Comparison of ENCODE assay signal across 4 fruit fly cellular contexts in the genomic region with DNA sequence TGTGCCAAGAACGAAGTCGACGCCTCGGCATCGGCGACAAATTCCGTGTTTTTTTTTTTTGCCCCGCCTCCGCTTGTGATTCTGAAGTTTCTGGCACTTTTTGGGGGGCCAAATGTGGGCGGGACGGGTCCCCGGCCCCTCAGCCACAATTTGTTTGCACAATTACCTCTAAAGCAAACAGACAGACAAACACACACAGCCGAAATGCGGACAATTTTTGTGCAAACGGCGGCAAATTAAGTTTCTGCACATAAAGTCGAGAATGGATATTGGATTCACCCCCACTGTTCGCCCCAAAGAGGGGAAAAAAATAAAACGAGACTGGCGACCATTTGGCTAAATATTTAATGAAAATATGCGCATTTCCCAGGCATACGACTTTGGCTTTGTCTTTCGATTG.
A peak's percentile ranks its signal among the peaks of the same experiment; 100 is the strongest.
TF ChIP-seq lines count a peak whose summit lies in the region.

No protein-coding gene starts in this region.

- TF ChIP-seq CTCF in whole organism, embryonic (GFP tag; optimal IDR thresholded peaks at IDR 0.05; lab: Kevin White, UChicago), result no peak

TF ChIP-seq in whole organism, adult, 20 proteins besides CTCF, POLR2A, EP300 and RAD21:
- TF ChIP-seq cic (GFP tag; optimal IDR thresholded peaks at IDR 0.05; lab: Kevin White, UChicago) (no peak), CG7045 (GFP tag; optimal IDR thresholded peaks at IDR 0.05; lab: Kevin White, UChicago) (no peak), tj (GFP tag; optimal IDR thresholded peaks at IDR 0.05; lab: Kevin White, UChicago) (peak; percentile 78)

TF ChIP-seq in whole organism, embryonic, 481 proteins besides CTCF, POLR2A, EP300 and RAD21:
- 0 out of 2 replicates have a peak, but pooled peaks have one; percentile 6 for TF ChIP-seq crol (GFP tag; IDR thresholded peaks at IDR 0.05; lab: Robert Waterston, UW)
- TF ChIP-seq lab (GFP tag; optimal IDR thresholded peaks at IDR 0.05; lab: Kevin White, UChicago), result peak; percentile 14
- peak; percentile 64 for TF ChIP-seq sr (GFP tag; IDR thresholded peaks at IDR 0.05; lab: Robert Waterston, UW)
- TF ChIP-seq Ets65A (GFP tag; lab: Kevin White, UChicago), result peak; percentile 56
- peak; percentile 69 for TF ChIP-seq Med (GFP tag; lab: Kevin White, UChicago)
- peak; percentile 31 for TF ChIP-seq sd (tag; optimal IDR thresholded peaks at IDR 0.05; lab: Kevin White, UChicago)
- TF ChIP-seq CG17802 (tag; optimal IDR thresholded peaks at IDR 0.05; lab: Kevin White, UChicago), result no peak
- no peak for TF ChIP-seq lbe (GFP tag; optimal IDR thresholded peaks at IDR 0.05; lab: Kevin White, UChicago)
- TF ChIP-seq CG2199 (GFP tag; IDR thresholded peaks at IDR 0.05; lab: Robert Waterston, UW), result peak; percentile 71; the same call in 1 of the 3 replicates
- TF ChIP-seq Rfx (GFP tag; IDR thresholded peaks at IDR 0.05; lab: Robert Waterston, UW), result 0 out of 2 replicates have a peak, but pooled peaks have one; percentile 11
- TF ChIP-seq cato (GFP tag; optimal IDR thresholded peaks at IDR 0.05; lab: Kevin White, UChicago; ENCODE audit: borderline replicate concordance), result no peak
- 0 out of 3 replicates have a peak, but pooled peaks have one; percentile 26 for TF ChIP-seq zfh1 (GFP tag; IDR thresholded peaks at IDR 0.05; lab: Robert Waterston, UW)
- TF ChIP-seq ci (GFP tag; IDR thresholded peaks at IDR 0.05; lab: Robert Waterston, UW), result 0 out of 3 replicates have a peak, but pooled peaks have one; percentile 25
- peak; percentile 3 for TF ChIP-seq abd-A (tag; optimal IDR thresholded peaks at IDR 0.05; lab: Kevin White, UChicago)
- TF ChIP-seq HHEX (GFP tag; optimal IDR thresholded peaks at IDR 0.05; lab: Kevin White, UChicago), result peak; percentile 1

TF ChIP-seq in whole organism, prepupa, 60 proteins besides CTCF, POLR2A, EP300 and RAD21:
- TF ChIP-seq topi (GFP tag; optimal IDR thresholded peaks at IDR 0.05; lab: Kevin White, UChicago), result no peak
- TF ChIP-seq lz (GFP tag; optimal IDR thresholded peaks at IDR 0.05; lab: Kevin White, UChicago), result no peak
- TF ChIP-seq fkh (GFP tag; optimal IDR thresholded peaks at IDR 0.05; lab: Kevin White, UChicago), result peak; percentile 66
- TF ChIP-seq Ets21C (GFP tag; optimal IDR thresholded peaks at IDR 0.05; lab: Kevin White, UChicago), result no peak
- no peak for TF ChIP-seq svp (GFP tag; lab: Kevin White, UChicago)
- TF ChIP-seq CG16779 (tag; optimal IDR thresholded peaks at IDR 0.05; lab: Kevin White, UChicago), result no peak
- TF ChIP-seq Met (GFP tag; optimal IDR thresholded peaks at IDR 0.05; lab: Kevin White, UChicago), result no peak
- 0 out of 3 replicates have a peak, but pooled peaks have one; percentile 32 for TF ChIP-seq CG6163 (GFP tag; IDR thresholded peaks at IDR 0.05; lab: Robert Waterston, UW)
- no peak for TF ChIP-seq CG6854 (GFP tag; optimal IDR thresholded peaks at IDR 0.05; lab: Kevin White, UChicago)
- TF ChIP-seq achi (GFP tag; optimal IDR thresholded peaks at IDR 0.05; lab: Kevin White, UChicago), result no peak

TF ChIP-seq in whole organism, pupa, 21 proteins besides CTCF, POLR2A, EP300 and RAD21:
- TF ChIP-seq CG4496 (GFP tag; IDR thresholded peaks at IDR 0.05; lab: Robert Waterston, UW), result peak; percentile 34; the same call in 2 of the 3 replicates
- TF ChIP-seq EcR (GFP tag; optimal IDR thresholded peaks at IDR 0.05; lab: Kevin White, UChicago), result no peak
- TF ChIP-seq Ets98B (GFP tag; IDR thresholded peaks at IDR 0.05; lab: Robert Waterston, UW), result no peak
- 0 out of 2 replicates have a peak, but pooled peaks have one; percentile 34 for TF ChIP-seq CG32121 (GFP tag; IDR thresholded peaks at IDR 0.05; lab: Robert Waterston, UW)
- no peak for TF ChIP-seq CG15710 (tag; optimal IDR thresholded peaks at IDR 0.05; lab: Kevin White, UChicago)
- 0 out of 3 replicates have a peak, but pooled peaks have one; percentile 21 for TF ChIP-seq fd96Ca (GFP tag; IDR thresholded peaks at IDR 0.05; lab: Robert Waterston, UW)
- TF ChIP-seq rn (GFP tag; IDR thresholded peaks at IDR 0.05; lab: Robert Waterston, UW), result no peak
- TF ChIP-seq D1 (tag; optimal IDR thresholded peaks at IDR 0.05; lab: Kevin White, UChicago), result no peak
- TF ChIP-seq CG34367 (tag; optimal IDR thresholded peaks at IDR 0.05; lab: Kevin White, UChicago), result no peak
